Comparison of ENCODE assay signal across 3 fruit fly cellular contexts in genomic region chr3L:19568999-19569398, dm6.
A peak's percentile ranks its signal among the peaks of the same experiment; 100 is the strongest.
TF ChIP-seq lines count a peak whose summit lies in the region.

No protein-coding gene starts in this region.

- peak; percentile 10 to 50 for TF ChIP-seq CTCF in S2 (optimal IDR thresholded peaks at IDR 0.05; lab: Kevin White, UChicago)
- TF ChIP-seq CTCF in whole organism, embryonic (GFP tag; optimal IDR thresholded peaks at IDR 0.05; lab: Kevin White, UChicago), result peak; percentile 69

TF ChIP-seq in whole organism, embryonic, 481 proteins besides CTCF, POLR2A, EP300 and RAD21:
- TF ChIP-seq CG18262 (tag; optimal IDR thresholded peaks at IDR 0.05; lab: Kevin White, UChicago) (no peak), disco-r (GFP tag; optimal IDR thresholded peaks at IDR 0.05; lab: Kevin White, UChicago) (no peak), CG6654 (GFP tag; optimal IDR thresholded peaks at IDR 0.05; lab: Kevin White, UChicago) (no peak), CG2199 (GFP tag; IDR thresholded peaks at IDR 0.05; lab: Robert Waterston, UW) (peak; percentile 68; the same call in 1 of the 3 replicates), CG17385 (GFP tag; optimal IDR thresholded peaks at IDR 0.05; lab: Kevin White, UChicago) (no peak), CG6689 (GFP tag; IDR thresholded peaks at IDR 0.05; lab: Robert Waterston, UW) (no peak), CG42726 (GFP tag; IDR thresholded peaks at IDR 0.05; lab: Robert Waterston, UW; ENCODE audit: partially characterized antibody) (0 out of 2 replicates have a peak, but pooled peaks have one; percentile 12), amos (GFP tag; IDR thresholded peaks at IDR 0.05; lab: Robert Waterston, UW; ENCODE audit: partially characterized antibody) (peak; percentile 60; the same call in 1 of the 2 replicates), Neu2 (GFP tag; optimal IDR thresholded peaks at IDR 0.05; lab: Kevin White, UChicago; ENCODE audit: borderline replicate concordance) (no peak), CG1603 (tag; optimal IDR thresholded peaks at IDR 0.05; lab: Kevin White, UChicago) (peak; percentile 9), Bgb (GFP tag; IDR thresholded peaks at IDR 0.05; lab: Robert Waterston, UW; ENCODE audit: partially characterized antibody) (peak; percentile 54), knrl (GFP tag; IDR thresholded peaks at IDR 0.05; lab: Robert Waterston, UW; ENCODE audit: partially characterized antibody) (peak; percentile 55), Asciz (GFP tag; optimal IDR thresholded peaks at IDR 0.05; lab: Kevin White, UChicago) (no peak), stwl (tag; optimal IDR thresholded peaks at IDR 0.05; lab: Kevin White, UChicago) (peak; percentile 14), MBD-R2 (GFP tag; IDR thresholded peaks at IDR 0.05; lab: Robert Waterston, UW) (no peak), CG16863 (GFP tag; optimal IDR thresholded peaks at IDR 0.05; lab: Kevin White, UChicago) (no peak), Jarid2 (GFP tag; optimal IDR thresholded peaks at IDR 0.05; lab: Kevin White, UChicago) (no peak), slbo (GFP tag; IDR thresholded peaks at IDR 0.05; lab: Robert Waterston, UW) (no peak), nmo (GFP tag; optimal IDR thresholded peaks at IDR 0.05; lab: Kevin White, UChicago) (no peak)

TF ChIP-seq in whole organism, wandering third instar larva, 38 proteins besides CTCF, POLR2A, EP300 and RAD21:
- TF ChIP-seq usp (GFP tag; optimal IDR thresholded peaks at IDR 0.05; lab: Kevin White, UChicago), result no peak
- TF ChIP-seq tai (GFP tag; optimal IDR thresholded peaks at IDR 0.05; lab: Kevin White, UChicago), result no peak
- peak; percentile 42 for TF ChIP-seq Myc (optimal IDR thresholded peaks at IDR 0.05; lab: Kevin White, UChicago)
- TF ChIP-seq Mio (GFP tag; optimal IDR thresholded peaks at IDR 0.05; lab: Kevin White, UChicago), result no peak
- no peak for TF ChIP-seq Hr83 (GFP tag; optimal IDR thresholded peaks at IDR 0.05; lab: Kevin White, UChicago; ENCODE audit: poor library complexity, severe bottlenecking)
